Fruit fly (Drosophila melanogaster): ENCODE data around the gene Glut3.

Glut3 gene

dm6 chr3R:16770653-16771377 lies 17.3 kb upstream of the Glut3 start:
- no peak for TF ChIP-seq OdsH (GFP tag; optimal IDR thresholded peaks at IDR 0.05)
- no peak for TF ChIP-seq pan (optimal IDR thresholded peaks at IDR 0.05)
- TF ChIP-seq dmrt93B (GFP tag; optimal IDR thresholded peaks at IDR 0.05) = no peak
- TF ChIP-seq Hr78 (GFP tag; optimal IDR thresholded peaks at IDR 0.05) = no peak
- no peak for TF ChIP-seq br (GFP tag; optimal IDR thresholded peaks at IDR 0.05)
- TF ChIP-seq dsf (GFP tag; optimal IDR thresholded peaks at IDR 0.05; ENCODE audit: borderline replicate concordance) = no peak
- no peak for TF ChIP-seq h (GFP tag; optimal IDR thresholded peaks at IDR 0.05)
- TF ChIP-seq Rel (GFP tag; optimal IDR thresholded peaks at IDR 0.05) = no peak
- TF ChIP-seq Rel (tag; optimal IDR thresholded peaks at IDR 0.05) = no peak
- TF ChIP-seq Hr83 (GFP tag; optimal IDR thresholded peaks at IDR 0.05; ENCODE audit: poor library complexity, severe bottlenecking) = no peak

- TF ChIP-seq jim (GFP tag; optimal IDR thresholded peaks at IDR 0.05) (no peak), CG9705 (GFP tag; optimal IDR thresholded peaks at IDR 0.05) (no peak), Sp1 (GFP tag; optimal IDR thresholded peaks at IDR 0.05) (no peak), HLH106 (tag; optimal IDR thresholded peaks at IDR 0.05) (peak; percentile 12), psq (GFP tag; optimal IDR thresholded peaks at IDR 0.05) (peak; percentile 17), Jra (GFP tag; optimal IDR thresholded peaks at IDR 0.05) (no peak), Hr78 (GFP tag; optimal IDR thresholded peaks at IDR 0.05) (no peak), foxo (GFP tag; optimal IDR thresholded peaks at IDR 0.05) (peak in 1 of 2 experiments; percentile 16), dl (GFP tag; optimal IDR thresholded peaks at IDR 0.05; ENCODE audit: insufficient read depth in 1 of 2, partially characterized antibody in 2 of 2) (no peak), usp (GFP tag; optimal IDR thresholded peaks at IDR 0.05) (no peak), lola (GFP tag; optimal IDR thresholded peaks at IDR 0.05) (no peak), dmrt93B (GFP tag; optimal IDR thresholded peaks at IDR 0.05) (no peak), rgr (GFP tag; optimal IDR thresholded peaks at IDR 0.05) (no peak)
Measured at dm6 chr3R:16771572-16772425, 16.3 kb upstream of the Glut3 start.

- TF ChIP-seq Hr83 (GFP tag; optimal IDR thresholded peaks at IDR 0.05; ENCODE audit: poor library complexity, severe bottlenecking) (no peak), Vsx2 (GFP tag; optimal IDR thresholded peaks at IDR 0.05; ENCODE audit: partially characterized antibody) (no peak), foxo (GFP tag; optimal IDR thresholded peaks at IDR 0.05) (no peak), tai (GFP tag; optimal IDR thresholded peaks at IDR 0.05) (no peak), dmrt93B (GFP tag; optimal IDR thresholded peaks at IDR 0.05) (no peak), lola (GFP tag; optimal IDR thresholded peaks at IDR 0.05) (no peak), sv (GFP tag; optimal IDR thresholded peaks at IDR 0.05) (no peak), Dif (GFP tag; optimal IDR thresholded peaks at IDR 0.05; ENCODE audit: partially characterized antibody) (no peak), Abd-B (GFP tag; optimal IDR thresholded peaks at IDR 0.05) (no peak), br (GFP tag; optimal IDR thresholded peaks at IDR 0.05) (no peak), pan (optimal IDR thresholded peaks at IDR 0.05) (no peak), Jra (GFP tag; optimal IDR thresholded peaks at IDR 0.05) (no peak), dsf (GFP tag; optimal IDR thresholded peaks at IDR 0.05; ENCODE audit: borderline replicate concordance) (no peak), fru (GFP tag; optimal IDR thresholded peaks at IDR 0.05) (no peak), CrebA (GFP tag; optimal IDR thresholded peaks at IDR 0.05; ENCODE audit: borderline replicate concordance) (no peak), psq (GFP tag; optimal IDR thresholded peaks at IDR 0.05) (no peak)
Measured at dm6 chr3R:16773176-16773702, 14.9 kb upstream of the Glut3 start.

dm6 chr3R:16782401-16782800 lies 5.7 kb upstream of the Glut3 start:
- TF ChIP-seq Dif (GFP tag; optimal IDR thresholded peaks at IDR 0.05; ENCODE audit: partially characterized antibody) (peak; percentile 86), N (GFP tag; optimal IDR thresholded peaks at IDR 0.05) (no peak), Hr83 (GFP tag; optimal IDR thresholded peaks at IDR 0.05; ENCODE audit: poor library complexity, severe bottlenecking) (peak; percentile 37), Dfd (GFP tag; optimal IDR thresholded peaks at IDR 0.05) (no peak), lola (GFP tag; optimal IDR thresholded peaks at IDR 0.05) (no peak), woc (GFP tag; optimal IDR thresholded peaks at IDR 0.05) (no peak), CrebA (GFP tag; optimal IDR thresholded peaks at IDR 0.05; ENCODE audit: borderline replicate concordance) (no peak), dl (GFP tag; optimal IDR thresholded peaks at IDR 0.05; ENCODE audit: insufficient read depth in 1 of 2, partially characterized antibody in 2 of 2) (peak in 1 of 2 experiments; percentile 41), brk (GFP tag; optimal IDR thresholded peaks at IDR 0.05) (no peak), psq (GFP tag; optimal IDR thresholded peaks at IDR 0.05) (no peak), dmrt93B (GFP tag; optimal IDR thresholded peaks at IDR 0.05) (no peak), foxo (GFP tag; optimal IDR thresholded peaks at IDR 0.05) (no peak), Vsx2 (GFP tag; optimal IDR thresholded peaks at IDR 0.05; ENCODE audit: partially characterized antibody) (peak; percentile 63), sv (GFP tag; optimal IDR thresholded peaks at IDR 0.05) (no peak)
